Fruit fly (Drosophila melanogaster): Measurements from ENCODE around the gene CG17075.

Gene CG17075

dm6 chr2L:283071-283482 lies 15.8 kb upstream of the CG17075 start, which contains the start of gene CG11601 (continued):
- TF ChIP-seq Hr3 (GFP tag; optimal IDR thresholded peaks at IDR 0.05) (peak; percentile 4), CG18476 (GFP tag; optimal IDR thresholded peaks at IDR 0.05) (no peak), Nf-YC (tag; optimal IDR thresholded peaks at IDR 0.05) (peak; percentile 23), p53 (GFP tag; optimal IDR thresholded peaks at IDR 0.05) (no peak), CG13424 (tag; optimal IDR thresholded peaks at IDR 0.05) (peak; percentile 58), CG4282 (GFP tag; optimal IDR thresholded peaks at IDR 0.05) (peak; percentile 59), az2 (GFP tag; optimal IDR thresholded peaks at IDR 0.05) (no peak), CG7987 (GFP tag; optimal IDR thresholded peaks at IDR 0.05) (no peak), CG11560 (tag; IDR thresholded peaks at IDR 0.05) (no peak), kay (GFP tag; optimal IDR thresholded peaks at IDR 0.05) (peak; percentile 21), Ptx1 (GFP tag; IDR thresholded peaks at IDR 0.05) (peak; percentile 50), repo (GFP tag; optimal IDR thresholded peaks at IDR 0.05) (no peak), nau (GFP tag; optimal IDR thresholded peaks at IDR 0.05) (no peak), CG11398 (GFP tag; optimal IDR thresholded peaks at IDR 0.05) (no peak), CG2712 (tag; optimal IDR thresholded peaks at IDR 0.05) (peak; percentile 46), br (optimal IDR thresholded peaks at IDR 0.05) (no peak), nmo (GFP tag; optimal IDR thresholded peaks at IDR 0.05) (peak; percentile 63), CG16813 (GFP tag; IDR thresholded peaks at IDR 0.05; ENCODE audit: partially characterized antibody) (no peak), Atf3 (GFP tag; optimal IDR thresholded peaks at IDR 0.05) (no peak), CG8281 (tag; optimal IDR thresholded peaks at IDR 0.05) (no peak), cad (GFP tag; optimal IDR thresholded peaks at IDR 0.05) (no peak), Deaf1 (tag; optimal IDR thresholded peaks at IDR 0.05) (no peak), salm (tag; optimal IDR thresholded peaks at IDR 0.05) (no peak), sima (GFP tag; optimal IDR thresholded peaks at IDR 0.05) (no peak), fu2 (GFP tag; optimal IDR thresholded peaks at IDR 0.05) (peak; percentile 39), gem (tag; optimal IDR thresholded peaks at IDR 0.05) (no peak), ssp (GFP tag; IDR thresholded peaks at IDR 0.05) (peak; percentile 83), CG10654 (GFP tag; optimal IDR thresholded peaks at IDR 0.05) (no peak), Hand (GFP tag; optimal IDR thresholded peaks at IDR 0.05) (no peak), CG4360 (GFP tag; IDR thresholded peaks at IDR 0.05) (no peak), Sry-δ (GFP tag; optimal IDR thresholded peaks at IDR 0.05) (peak; percentile 77), CG6272 (GFP tag; IDR thresholded peaks at IDR 0.05) (peak; percentile 34; the same call in 1 of the 2 replicates), CG8478 (optimal IDR thresholded peaks at IDR 0.05) (no peak), ap (GFP tag; IDR thresholded peaks at IDR 0.05) (no peak), Dp (GFP tag; optimal IDR thresholded peaks at IDR 0.05) (peak; percentile 61), hkb (optimal IDR thresholded peaks at IDR 0.05) (peak; percentile 55), hkb (GFP tag; IDR thresholded peaks at IDR 0.05) (no peak), otp (GFP tag; IDR thresholded peaks at IDR 0.05) (no peak), CG30431 (GFP tag; optimal IDR thresholded peaks at IDR 0.05) (no peak), CG9876 (GFP tag; optimal IDR thresholded peaks at IDR 0.05) (peak; percentile 38), en (GFP tag; optimal IDR thresholded peaks at IDR 0.05) (no peak), CG32767 (GFP tag; IDR thresholded peaks at IDR 0.05) (0 out of 2 replicates have a peak, but pooled peaks have one; percentile 27), slp2 (GFP tag; optimal IDR thresholded peaks at IDR 0.05) (no peak), Tbp (GFP tag; optimal IDR thresholded peaks at IDR 0.05) (no peak), H15 (GFP tag; IDR thresholded peaks at IDR 0.05) (no peak), zfh2 (GFP tag; optimal IDR thresholded peaks at IDR 0.05) (peak; percentile 65), al (GFP tag; IDR thresholded peaks at IDR 0.05) (no peak), jigr1 (GFP tag; IDR thresholded peaks at IDR 0.05) (no peak), bcd (GFP tag; optimal IDR thresholded peaks at IDR 0.05) (peak; percentile 46), wdn (GFP tag; IDR thresholded peaks at IDR 0.05) (no peak), CG13296 (GFP tag; optimal IDR thresholded peaks at IDR 0.05) (no peak), CG17612 (GFP tag; IDR thresholded peaks at IDR 0.05) (no peak), vfl (GFP tag; optimal IDR thresholded peaks at IDR 0.05) (peak; percentile 18), CG2678 (tag; optimal IDR thresholded peaks at IDR 0.05) (no peak)
